Worm (Caenorhabditis elegans): ENCODE data around the gene uvs-1.

Gene uvs-1

DNA sequence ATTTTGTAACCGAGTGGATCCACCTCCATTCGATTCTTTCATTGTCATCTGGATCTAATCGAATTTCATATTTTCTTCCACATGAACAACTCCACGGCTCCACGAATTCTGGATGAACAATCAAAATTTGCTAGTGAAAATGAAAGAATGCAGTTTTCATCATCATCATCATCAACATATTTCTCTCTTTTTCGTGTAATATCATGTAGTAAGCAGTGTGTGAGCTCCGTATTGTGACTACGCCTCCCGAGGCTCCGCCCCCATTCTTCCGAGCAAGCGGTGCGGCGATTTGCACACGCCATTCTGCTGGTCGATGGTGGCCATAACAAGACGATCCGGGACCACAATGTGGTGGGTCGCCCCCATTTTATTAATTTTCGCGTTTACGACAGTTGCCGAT is 5.9 kb downstream of the uvs-1 start, which contains the start of gene ZK742.7:
ZK742.7 (plus strand) TSS at position 301 of the 400 bp plus-strand sequence.
- TF ChIP-seq sptf-1 (tag; optimal IDR thresholded peaks at IDR 0.05) (no peak), lin-32 (GFP tag; optimal IDR thresholded peaks at IDR 0.05) (no peak), nhr-12 (tag; optimal IDR thresholded peaks at IDR 0.05) (no peak), unc-39 (tag; optimal IDR thresholded peaks at IDR 0.05) (no peak), M03D4.4 (tag; optimal IDR thresholded peaks at IDR 0.05) (no peak), unc-120 (tag; optimal IDR thresholded peaks at IDR 0.05; ENCODE audit: poor library complexity, severe bottlenecking) (no peak), snpc-4 (tag; optimal IDR thresholded peaks at IDR 0.05) (no peak), nhr-237 (tag; optimal IDR thresholded peaks at IDR 0.05) (no peak), ceh-39 (tag; optimal IDR thresholded peaks at IDR 0.05) (no peak), zip-8 (tag; optimal IDR thresholded peaks at IDR 0.05) (no peak), sem-2 (GFP tag; optimal IDR thresholded peaks at IDR 0.05) (no peak), cnd-1 (tag; optimal IDR thresholded peaks at IDR 0.05) (no peak), drap-1 (GFP tag; optimal IDR thresholded peaks at IDR 0.05) (no peak), lin-13 (tag; optimal IDR thresholded peaks at IDR 0.05) (no peak)

DNA sequence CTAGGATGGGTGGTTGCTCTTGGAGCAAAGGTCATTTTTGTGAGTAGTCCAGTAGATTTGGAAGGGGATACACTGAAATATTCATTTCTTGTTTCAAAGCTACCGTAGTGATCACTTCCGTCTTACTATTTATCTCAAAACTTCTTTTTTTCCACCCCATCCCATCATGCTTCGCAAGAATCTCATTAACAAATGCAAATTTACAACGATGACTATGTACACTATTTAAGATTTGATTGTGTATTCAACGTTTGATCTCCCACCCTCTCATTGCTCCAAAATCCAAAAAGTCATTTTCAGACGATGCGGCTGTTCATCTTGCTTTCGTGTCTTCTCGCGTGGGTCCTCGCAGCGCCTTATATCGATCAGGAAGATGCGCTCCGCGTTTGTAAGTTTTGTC is 10.9 kb downstream of the uvs-1 start, which contains the start of gene flp-21:
flp-21 (plus strand) TSS at position 301 of the 400 bp plus-strand sequence.
- TF ChIP-seq mab-5 (tag; optimal IDR thresholded peaks at IDR 0.05) (no peak), mep-1 (tag; optimal IDR thresholded peaks at IDR 0.05) (no peak), zip-8 (tag; optimal IDR thresholded peaks at IDR 0.05) (no peak), unc-120 (tag; optimal IDR thresholded peaks at IDR 0.05; ENCODE audit: poor library complexity, severe bottlenecking) (no peak), lsy-2 (tag; optimal IDR thresholded peaks at IDR 0.05) (no peak), pha-4 (tag; optimal IDR thresholded peaks at IDR 0.05) (no peak), nhr-2 (tag; optimal IDR thresholded peaks at IDR 0.05) (no peak), M03D4.4 (tag; optimal IDR thresholded peaks at IDR 0.05) (no peak), ces-1 (GFP tag; optimal IDR thresholded peaks at IDR 0.05) (no peak), ham-2 (GFP tag; optimal IDR thresholded peaks at IDR 0.05) (no peak), ceh-83 (GFP tag; optimal IDR thresholded peaks at IDR 0.05) (no peak), mls-2 (tag; optimal IDR thresholded peaks at IDR 0.05) (no peak), nhr-12 (tag; optimal IDR thresholded peaks at IDR 0.05) (no peak), lin-32 (GFP tag; optimal IDR thresholded peaks at IDR 0.05) (no peak), unc-62 (GFP tag; optimal IDR thresholded peaks at IDR 0.05) (no peak)

- no peak for TF ChIP-seq nhr-237 (tag; optimal IDR thresholded peaks at IDR 0.05)
- no peak for TF ChIP-seq bed-3 (GFP tag; optimal IDR thresholded peaks at IDR 0.05)
Measured at ce11 chrV:7786639-7787038, 17.4 kb downstream of the uvs-1 start.

ce11 chrV:7785885-7786284 is 18.1 kb downstream of the uvs-1 start:
- TF ChIP-seq mep-1 (tag; optimal IDR thresholded peaks at IDR 0.05) (no peak), pha-4 (tag; optimal IDR thresholded peaks at IDR 0.05) (no peak), zip-8 (tag; optimal IDR thresholded peaks at IDR 0.05) (no peak), mls-2 (tag; optimal IDR thresholded peaks at IDR 0.05) (no peak), cnd-1 (tag; optimal IDR thresholded peaks at IDR 0.05) (no peak), lin-13 (tag; optimal IDR thresholded peaks at IDR 0.05) (no peak), nhr-2 (tag; optimal IDR thresholded peaks at IDR 0.05) (no peak), nhr-12 (tag; optimal IDR thresholded peaks at IDR 0.05) (no peak), blmp-1 (tag; optimal IDR thresholded peaks at IDR 0.05) (no peak), unc-39 (tag; optimal IDR thresholded peaks at IDR 0.05) (no peak), ceh-83 (GFP tag; optimal IDR thresholded peaks at IDR 0.05) (no peak), ceh-43 (GFP tag; optimal IDR thresholded peaks at IDR 0.05) (no peak), tbx-8 (GFP tag; optimal IDR thresholded peaks at IDR 0.05) (no peak), drap-1 (GFP tag; optimal IDR thresholded peaks at IDR 0.05) (no peak), nhr-76 (tag; optimal IDR thresholded peaks at IDR 0.05) (no peak)

- TF ChIP-seq bed-3 (GFP tag; optimal IDR thresholded peaks at IDR 0.05), result no peak
- TF ChIP-seq snpc-4 (tag; optimal IDR thresholded peaks at IDR 0.05), result no peak
- no peak for TF ChIP-seq pha-4 (tag; optimal IDR thresholded peaks at IDR 0.05)
- TF ChIP-seq unc-62 (GFP tag; optimal IDR thresholded peaks at IDR 0.05), result no peak
- no peak for TF ChIP-seq ceh-43 (GFP tag; optimal IDR thresholded peaks at IDR 0.05)
- TF ChIP-seq drap-1 (GFP tag; optimal IDR thresholded peaks at IDR 0.05), result no peak
- TF ChIP-seq cnd-1 (tag; optimal IDR thresholded peaks at IDR 0.05), result no peak
Measured at ce11 chrV:7785117-7785516, 18.9 kb downstream of the uvs-1 start, which contains the start of gene C26F1.1. Gene C26F1.1, plus strand, starts transcription at chrV:7785417.

- TF ChIP-seq mep-1 (tag; optimal IDR thresholded peaks at IDR 0.05) (no peak), elt-1 (tag; optimal IDR thresholded peaks at IDR 0.05; ENCODE audit: borderline replicate concordance, insufficient read depth) (no peak), ceh-43 (GFP tag; optimal IDR thresholded peaks at IDR 0.05) (no peak), lsy-2 (tag; optimal IDR thresholded peaks at IDR 0.05) (no peak), sptf-1 (tag; optimal IDR thresholded peaks at IDR 0.05) (no peak), flh-1 (GFP tag; optimal IDR thresholded peaks at IDR 0.05) (no peak), hlh-1 (tag; optimal IDR thresholded peaks at IDR 0.05) (no peak), nhr-2 (tag; optimal IDR thresholded peaks at IDR 0.05) (no peak), cnd-1 (tag; optimal IDR thresholded peaks at IDR 0.05) (no peak), mab-5 (tag; optimal IDR thresholded peaks at IDR 0.05) (no peak), unc-39 (tag; optimal IDR thresholded peaks at IDR 0.05) (no peak), ham-2 (GFP tag; optimal IDR thresholded peaks at IDR 0.05) (no peak), drap-1 (GFP tag; optimal IDR thresholded peaks at IDR 0.05) (no peak)
Measured at ce11 chrV:7781511-7781910, 22.5 kb downstream of the uvs-1 start, which contains the start of gene cyp-32A1. Gene cyp-32A1, plus strand, starts transcription at chrV:7781811.
